Worm (Caenorhabditis elegans) whole organism, L4/young adult: ENCODE measurements around the gene F46H6.5.

Experiments used
- W03F9.2 ChIP-seq: fragments of 150-350 bp; optimal IDR thresholded peaks from 2 replicates; lab custom pipeline; 2014; ENCODE audit warnings: missing biosample characterization, missing genetic modification characterization
- dao-5 ChIP-seq: sonication (generic microtip); optimal IDR thresholded peaks from 2 replicates; lab custom pipeline; 2016; ENCODE audit warnings: missing genotype, missing genetic modification characterization, moderate library complexity, missing compliant biosample characterization
- him-1 ChIP-seq: sonication (generic microtip); optimal IDR thresholded peaks from 2 replicates; lab custom pipeline; 2016; ENCODE audit warnings: missing genotype, missing genetic modification reagents, missing genetic modification characterization, missing compliant biosample characterization

F46H6.5 gene

ce11 chrX:4508209-4508608 is 16.2 kb upstream of the F46H6.5 start, which contains the start of gene rhi-1:
Gene rhi-1, plus strand, starts transcription at chrX:4508509.
- TF ChIP-seq W03F9.2 (tag; lab: Kevin White, UChicago) (no peak), dao-5 (tag; lab: Kevin White, UChicago) (no peak), him-1 (tag; lab: Kevin White, UChicago) (no peak)

ce11 chrX:4507122-4507681 is 15.2 kb upstream of the F46H6.5 start:
- no peak for TF ChIP-seq dao-5 (tag; lab: Kevin White, UChicago)

ce11 chrX:4504108-4504668 is 12.2 kb upstream of the F46H6.5 start, which contains the start of gene dgk-2:
Gene dgk-2, minus strand, starts transcription at chrX:4504388.
- TF ChIP-seq dao-5 (tag; lab: Kevin White, UChicago) (no peak), him-1 (tag; lab: Kevin White, UChicago) (no peak), W03F9.2 (tag; lab: Kevin White, UChicago) (no peak)

- TF ChIP-seq W03F9.2 (tag; lab: Kevin White, UChicago) (no peak), him-1 (tag; lab: Kevin White, UChicago) (no peak), dao-5 (tag; lab: Kevin White, UChicago) (no peak)
These were observed 11.3 kb upstream of the F46H6.5 start for ce11 chrX:4503259-4503658.

ce11 chrX:4502039-4502438 is 10.0 kb upstream of the F46H6.5 start:
- no peak for TF ChIP-seq dao-5 (tag; lab: Kevin White, UChicago)
- no peak for TF ChIP-seq him-1 (tag; lab: Kevin White, UChicago)
- no peak for TF ChIP-seq W03F9.2 (tag; lab: Kevin White, UChicago)

- no peak for TF ChIP-seq W03F9.2 (tag; lab: Kevin White, UChicago)
- no peak for TF ChIP-seq dao-5 (tag; lab: Kevin White, UChicago)
These were observed 8.5 kb upstream of the F46H6.5 start for ce11 chrX:4500499-4500898.

ce11 chrX:4498478-4498877 is 6.5 kb upstream of the F46H6.5 start:
- TF ChIP-seq him-1 (tag; lab: Kevin White, UChicago) (no peak), dao-5 (tag; lab: Kevin White, UChicago) (no peak), W03F9.2 (tag; lab: Kevin White, UChicago) (no peak)

ce11 chrX:4498078-4498477 is 6.1 kb upstream of the F46H6.5 start:
- TF ChIP-seq him-1 (tag; lab: Kevin White, UChicago) (no peak), W03F9.2 (tag; lab: Kevin White, UChicago) (no peak), dao-5 (tag; lab: Kevin White, UChicago) (no peak)

- TF ChIP-seq him-1 (tag; lab: Kevin White, UChicago) (no peak), W03F9.2 (tag; lab: Kevin White, UChicago) (no peak), dao-5 (tag; lab: Kevin White, UChicago) (no peak)
These were observed 4.0 kb upstream of the F46H6.5 start for ce11 chrX:4495814-4496567.

- TF ChIP-seq dao-5 (tag; lab: Kevin White, UChicago) (no peak), him-1 (tag; lab: Kevin White, UChicago) (no peak), W03F9.2 (tag; lab: Kevin White, UChicago) (no peak)
These were observed 1.5 kb upstream of the F46H6.5 start for ce11 chrX:4493439-4494006.

- TF ChIP-seq W03F9.2 (tag; lab: Kevin White, UChicago) (no peak), dao-5 (tag; lab: Kevin White, UChicago) (no peak), him-1 (tag; lab: Kevin White, UChicago) (no peak)
These were observed 1.6 kb downstream of the F46H6.5 start for ce11 chrX:4490400-4490799.

- TF ChIP-seq him-1 (tag; lab: Kevin White, UChicago): no peak
- no peak for TF ChIP-seq W03F9.2 (tag; lab: Kevin White, UChicago)
- no peak for TF ChIP-seq dao-5 (tag; lab: Kevin White, UChicago)
These were observed 3.1 kb downstream of the F46H6.5 start, which contains the start of gene ncr-1 for ce11 chrX:4488807-4489336. Gene ncr-1, minus strand, starts transcription at chrX:4488857.

ce11 chrX:4484072-4484471 is 7.9 kb downstream of the F46H6.5 start:
- no peak for TF ChIP-seq dao-5 (tag; lab: Kevin White, UChicago)
- TF ChIP-seq him-1 (tag; lab: Kevin White, UChicago): no peak
